Fruit fly (Drosophila melanogaster) whole organism, wandering third instar larva: ENCODE measurements around the gene SIFaR.

Experiments used
- Abd-B ChIP-seq: fragments of >200 bp; optimal IDR thresholded peaks from 2 replicates; lab custom pipeline; 2017; ENCODE audit warnings: missing biosample characterization, missing genetic modification characterization
- CG32264 ChIP-seq: fragments of 200-800 bp; sonication (Bioruptor generic); optimal IDR thresholded peaks from 2 replicates; lab custom pipeline; 2016; ENCODE audit warnings: missing biosample characterization, missing genetic modification characterization
- CG9705 ChIP-seq: fragments of 200-800 bp; sonication (Bioruptor generic); optimal IDR thresholded peaks from 2 replicates; lab custom pipeline; 2018; ENCODE audit warnings: missing biosample characterization, mild to moderate bottlenecking, missing genetic modification characterization
- CrebA ChIP-seq: fragments of 200-800 bp; sonication (Bioruptor generic); optimal IDR thresholded peaks from 2 replicates; lab custom pipeline; 2016; ENCODE audit warnings: missing biosample characterization, mild to moderate bottlenecking, missing genetic modification characterization, borderline replicate concordance
- Dfd ChIP-seq: fragments of >200 bp; optimal IDR thresholded peaks from 2 replicates; lab custom pipeline; 2017; ENCODE audit warnings: missing biosample characterization, missing genetic modification characterization
- Dif ChIP-seq: fragments of 200-275, 200-300 bp; sonication (Bioruptor generic); optimal IDR thresholded peaks from 2 replicates; lab custom pipeline; 2018; ENCODE audit warnings: missing biosample characterization, missing genetic modification characterization; ENCODE audit not compliant: partially characterized antibody
- GATAd ChIP-seq: sonication (Bioruptor generic); optimal IDR thresholded peaks from 2 replicates; lab custom pipeline; 2016; ENCODE audit warnings: missing biosample characterization, missing genetic modification characterization
- HLH106 ChIP-seq: fragments of 200-800 bp; optimal IDR thresholded peaks from 3 replicates; lab custom pipeline; 2019; ENCODE audit warnings: missing biosample characterization, mild to moderate bottlenecking, missing genetic modification characterization, moderate library complexity
- Hnf4 ChIP-seq: fragments of 200-800 bp; sonication (Bioruptor generic); optimal IDR thresholded peaks from 2 replicates; lab custom pipeline; 2016; ENCODE audit warnings: missing biosample characterization, mild to moderate bottlenecking, missing genetic modification characterization
- Hr78 ChIP-seq: fragments of >200 bp; optimal IDR thresholded peaks from 2 replicates; lab custom pipeline; 2017; ENCODE audit warnings: missing biosample characterization, missing genetic modification characterization
- Hr83 ChIP-seq: fragments of 200-300 bp; sonication (Bioruptor generic); optimal IDR thresholded peaks from 2 replicates; lab custom pipeline; 2016; ENCODE audit warnings: missing biosample characterization, mild to moderate bottlenecking, missing genetic modification characterization, moderate library complexity; ENCODE audit not compliant: poor library complexity, severe bottlenecking
- Jra ChIP-seq: sonication (Bioruptor generic); optimal IDR thresholded peaks from 2 replicates; lab custom pipeline; 2016; ENCODE audit warnings: missing biosample characterization, missing genetic modification characterization
- Mio ChIP-seq: sonication (Bioruptor generic); optimal IDR thresholded peaks from 2 replicates; lab custom pipeline; 2016; ENCODE audit warnings: missing biosample characterization, missing genetic modification characterization
- Myc ChIP-seq: fragments of >200 bp; optimal IDR thresholded peaks from 2 replicates; lab custom pipeline; 2017
- N ChIP-seq: fragments of >200 bp; optimal IDR thresholded peaks from 2 replicates; lab custom pipeline; 2018; ENCODE audit warnings: missing biosample characterization, missing external identifiers, missing genetic modification characterization
- OdsH ChIP-seq: fragments of 200-800 bp; sonication (Bioruptor generic); optimal IDR thresholded peaks from 2 replicates; lab custom pipeline; 2016; ENCODE audit warnings: missing biosample characterization, mild to moderate bottlenecking, missing genetic modification characterization
- Rel ChIP-seq, 2 experiments: fragments of 200-800 bp; sonication (Bioruptor generic) in 1 of 2; optimal IDR thresholded peaks; 2 replicates in 1 of 2; 3 replicates in 1 of 2; lab custom pipeline; 2016 to 2019; ENCODE audit warnings: mild to moderate bottlenecking in 2 of 2, missing biosample characterization in 2 of 2, missing genetic modification characterization in 2 of 2, moderate library complexity in 1 of 2
- Sp1 ChIP-seq: fragments of 200-800 bp; sonication (Bioruptor generic); optimal IDR thresholded peaks from 3 replicates; lab custom pipeline; 2019; ENCODE audit warnings: missing biosample characterization, mild to moderate bottlenecking, missing genetic modification characterization, moderate library complexity
- Vsx2 ChIP-seq: fragments of 200-300, 225-300 bp; sonication (Bioruptor generic); optimal IDR thresholded peaks from 2 replicates; lab custom pipeline; 2018; ENCODE audit warnings: missing biosample characterization, missing genetic modification characterization; ENCODE audit not compliant: partially characterized antibody
- br ChIP-seq: fragments of 200-800 bp; sonication (Bioruptor generic); optimal IDR thresholded peaks from 2 replicates; lab custom pipeline; 2016; ENCODE audit warnings: missing biosample characterization, missing genetic modification characterization
- brk ChIP-seq: fragments of 200-800 bp; sonication (Bioruptor generic); optimal IDR thresholded peaks from 2 replicates; lab custom pipeline; 2016; ENCODE audit warnings: missing biosample characterization, mild to moderate bottlenecking, missing genetic modification characterization
- dl ChIP-seq, 2 experiments: fragments of 175-275, 200-275 bp in 1 of 2; fragments of 200-275 bp in 1 of 2; sonication (Bioruptor generic); optimal IDR thresholded peaks; lab custom pipeline; 2018; ENCODE audit warnings: mild to moderate bottlenecking in 2 of 2, missing biosample characterization in 2 of 2, missing genetic modification characterization in 2 of 2, moderate library complexity in 2 of 2; ENCODE audit not compliant: partially characterized antibody in 2 of 2, insufficient read depth in 1 of 2
- dmrt93B ChIP-seq: fragments of 200-800 bp; sonication (Bioruptor generic); optimal IDR thresholded peaks from 2 replicates; lab custom pipeline; 2018; ENCODE audit warnings: missing biosample characterization, mild to moderate bottlenecking, missing genetic modification characterization
- dsf ChIP-seq: sonication (Bioruptor generic); optimal IDR thresholded peaks from 2 replicates; lab custom pipeline; 2016; ENCODE audit warnings: missing biosample characterization, missing genetic modification characterization, borderline replicate concordance
- ey ChIP-seq: fragments of 200-800 bp; sonication (Bioruptor generic); optimal IDR thresholded peaks from 2 replicates; lab custom pipeline; 2016; ENCODE audit warnings: missing biosample characterization, missing genetic modification characterization
- foxo ChIP-seq, 2 experiments: fragments of 200-800 bp; sonication (Bioruptor generic); optimal IDR thresholded peaks; 2 replicates in 1 of 2; 3 replicates in 1 of 2; lab custom pipeline; 2016 to 2017; ENCODE audit warnings: missing biosample characterization in 2 of 2, missing genetic modification characterization in 2 of 2
- fru ChIP-seq: fragments of 200-800 bp; sonication (Bioruptor generic); optimal IDR thresholded peaks from 3 replicates; lab custom pipeline; 2016; ENCODE audit warnings: missing biosample characterization, mild to moderate bottlenecking, missing genetic modification characterization
- h ChIP-seq: fragments of 200-800 bp; sonication (Bioruptor generic); optimal IDR thresholded peaks from 3 replicates; lab custom pipeline; 2016; ENCODE audit warnings: missing biosample characterization, mild to moderate bottlenecking, missing genetic modification characterization
- jim ChIP-seq: fragments of 175-275, 200-325 bp; sonication (Bioruptor generic); optimal IDR thresholded peaks from 2 replicates; lab custom pipeline; 2016; ENCODE audit warnings: missing biosample characterization, mild to moderate bottlenecking, missing genetic modification characterization
- lola ChIP-seq: fragments of >200 bp; optimal IDR thresholded peaks from 2 replicates; lab custom pipeline; 2017; ENCODE audit warnings: missing biosample characterization, missing genetic modification characterization
- pan ChIP-seq: fragments of >200 bp; optimal IDR thresholded peaks from 2 replicates; lab custom pipeline; 2017
- psq ChIP-seq: fragments of 200-800 bp; sonication (Bioruptor generic); optimal IDR thresholded peaks from 3 replicates; lab custom pipeline; 2017; ENCODE audit warnings: missing biosample characterization, mild to moderate bottlenecking, missing genetic modification characterization, moderate library complexity
- rgr ChIP-seq: fragments of 200-800 bp; sonication (Bioruptor generic); optimal IDR thresholded peaks from 3 replicates; lab custom pipeline; 2016; ENCODE audit warnings: missing biosample characterization, mild to moderate bottlenecking, missing genetic modification characterization
- sage ChIP-seq: fragments of 200-800 bp; sonication (Bioruptor generic); optimal IDR thresholded peaks from 2 replicates; lab custom pipeline; 2016; ENCODE audit warnings: missing biosample characterization, mild to moderate bottlenecking, missing genetic modification characterization
- sv ChIP-seq: fragments of 200-800 bp; sonication (Bioruptor generic); optimal IDR thresholded peaks from 3 replicates; lab custom pipeline; 2016; ENCODE audit warnings: missing biosample characterization, missing genetic modification characterization
- tai ChIP-seq: sonication (Bioruptor generic); optimal IDR thresholded peaks from 2 replicates; lab custom pipeline; 2016; ENCODE audit warnings: missing biosample characterization, missing genetic modification characterization
- usp ChIP-seq: fragments of >200 bp; optimal IDR thresholded peaks from 2 replicates; lab custom pipeline; 2017; ENCODE audit warnings: missing biosample characterization, missing genetic modification characterization
- woc ChIP-seq: sonication (Bioruptor generic); optimal IDR thresholded peaks from 2 replicates; lab custom pipeline; 2016; ENCODE audit warnings: missing biosample characterization, mild to moderate bottlenecking, missing genetic modification characterization

The SIFaR gene

dm6 chr3R:21331195-21331594 is 37.4 kb upstream of the SIFaR start:
- TF ChIP-seq Rel (GFP tag; optimal IDR thresholded peaks at IDR 0.05; lab: Kevin White, UChicago) (no peak), Rel (tag; optimal IDR thresholded peaks at IDR 0.05; lab: Kevin White, UChicago) (peak; percentile 75), dsf (no peak)

- TF ChIP-seq woc (GFP tag; lab: Kevin White, UChicago) (no peak), Mio (GFP tag; lab: Kevin White, UChicago) (no peak), Myc (lab: Kevin White, UChicago) (no peak), jim (GFP tag; lab: Kevin White, UChicago) (no peak), Dfd (GFP tag; lab: Kevin White, UChicago) (no peak), fru (peak; percentile 48), Dif (GFP tag; lab: Kevin White, UChicago) (no peak), Hr78 (GFP tag; lab: Kevin White, UChicago) (no peak), h (peak; percentile 52), Jra (GFP tag; lab: Kevin White, UChicago) (no peak), ey (GFP tag; lab: Kevin White, UChicago) (peak; percentile 46), Rel (GFP tag; optimal IDR thresholded peaks at IDR 0.05; lab: Kevin White, UChicago) (no peak), Rel (tag; optimal IDR thresholded peaks at IDR 0.05; lab: Kevin White, UChicago) (no peak), br (GFP tag; lab: Kevin White, UChicago) (peak; percentile 40), dmrt93B (GFP tag; lab: Kevin White, UChicago) (no peak), HLH106 (peak; percentile 43), dl (GFP tag; optimal IDR thresholded peaks at IDR 0.05; lab: Kevin White, UChicago; ENCODE audit: insufficient read depth in 1 of 2, partially characterized antibody in 2 of 2) (no peak), CG32264 (GFP tag; lab: Kevin White, UChicago) (no peak), Hnf4 (GFP tag; lab: Kevin White, UChicago) (peak; percentile 34), psq (GFP tag; lab: Kevin White, UChicago) (peak; percentile 33), usp (GFP tag; lab: Kevin White, UChicago) (no peak), pan (lab: Kevin White, UChicago) (no peak), tai (GFP tag; lab: Kevin White, UChicago) (no peak), GATAd (GFP tag; lab: Kevin White, UChicago) (no peak), lola (GFP tag; lab: Kevin White, UChicago) (no peak), foxo (GFP tag; optimal IDR thresholded peaks at IDR 0.05; lab: Kevin White, UChicago) (peak in 1 of 2 experiments; percentile 59), Vsx2 (GFP tag; lab: Kevin White, UChicago) (no peak), sage (GFP tag; lab: Kevin White, UChicago) (no peak), N (GFP tag; lab: Kevin White, UChicago) (no peak), brk (GFP tag; lab: Kevin White, UChicago) (no peak), Abd-B (no peak), sv (GFP tag; lab: Kevin White, UChicago) (no peak), Sp1 (GFP tag; lab: Kevin White, UChicago) (peak; percentile 56), CG9705 (GFP tag; lab: Kevin White, UChicago) (no peak), OdsH (GFP tag; lab: Kevin White, UChicago) (peak; percentile 33), CrebA (GFP tag; lab: Kevin White, UChicago) (no peak), rgr (GFP tag; lab: Kevin White, UChicago) (peak; percentile 58), Hr83 (GFP tag; lab: Kevin White, UChicago) (no peak), dsf (no peak)
Observed at dm6 chr3R:21330542-21330941, 36.7 kb upstream of the SIFaR start.

dm6 chr3R:21319120-21319519 is 25.3 kb upstream of the SIFaR start:
- no peak for TF ChIP-seq CrebA (GFP tag; lab: Kevin White, UChicago)
- TF ChIP-seq pan (lab: Kevin White, UChicago), result no peak
- TF ChIP-seq OdsH (GFP tag; lab: Kevin White, UChicago), result no peak
